Fruit fly (Drosophila melanogaster) whole organism, embryonic: ENCODE results near the gene mthl14.

Source experiments
- Asciz ChIP-seq: fragments of 200-800 bp; sonication (Bioruptor generic); optimal IDR thresholded peaks from 2 replicates; lab custom pipeline; 2017; ENCODE audit warnings: missing biosample characterization, mild to moderate bottlenecking, missing genetic modification characterization, missing genetic modification reagents
- B-H1 ChIP-seq: fragments of 200-800 bp; sonication (Bioruptor generic); IDR thresholded peaks from 3 replicates; pipeline ENCODE4 v1.3.6; 2022; ENCODE audit warnings: missing biosample characterization, missing genetic modification characterization
- Bgb ChIP-seq: fragments of 200-800 bp; sonication (Bioruptor generic); IDR thresholded peaks from 2 replicates; pipeline ENCODE4 v1.3.6; 2022; ENCODE audit warnings: missing biosample characterization, missing genetic modification characterization; ENCODE audit not compliant: partially characterized antibody
- CG10654 ChIP-seq: fragments of 200-800 bp; sonication (Bioruptor generic); optimal IDR thresholded peaks from 2 replicates; lab custom pipeline; 2016; ENCODE audit warnings: missing biosample characterization, missing genetic modification characterization
- CG11456 ChIP-seq: fragments of 200-800 bp; sonication (Bioruptor generic); IDR thresholded peaks from 3 replicates; pipeline ENCODE4 v1.3.6; 2022; ENCODE audit warnings: missing biosample characterization, missing genetic modification characterization
- CG13775 ChIP-seq: fragments of 200-800 bp; sonication (Bioruptor generic); optimal IDR thresholded peaks from 3 replicates; lab custom pipeline; 2017; ENCODE audit warnings: missing biosample characterization, mild to moderate bottlenecking, missing genetic modification characterization
- CG1529 ChIP-seq: fragments of 200-800 bp; sonication (Bioruptor generic); optimal IDR thresholded peaks from 3 replicates; lab custom pipeline; 2018; ENCODE audit warnings: missing biosample characterization, missing genetic modification characterization
- CG17359 ChIP-seq: fragments of 200-800 bp; sonication (Bioruptor generic); optimal IDR thresholded peaks from 3 replicates; lab custom pipeline; 2018; ENCODE audit warnings: missing biosample characterization, mild to moderate bottlenecking, missing genetic modification characterization, moderate library complexity
- CG1792 ChIP-seq: fragments of 200-800 bp; sonication (Bioruptor generic); optimal IDR thresholded peaks from 2 replicates; lab custom pipeline; 2016; ENCODE audit warnings: missing biosample characterization, missing genetic modification characterization
- CG18764 ChIP-seq: fragments of 200-800 bp; sonication (Bioruptor generic); optimal IDR thresholded peaks from 3 replicates; lab custom pipeline; 2016; ENCODE audit warnings: missing biosample characterization, missing genetic modification characterization
- CG31441 ChIP-seq: fragments of 200-800 bp; sonication (Bioruptor generic); IDR thresholded peaks from 2 replicates; pipeline ENCODE4 v1.3.6; 2022; ENCODE audit warnings: missing biosample characterization, missing genetic modification characterization
- CG4424 ChIP-seq: fragments of 200-800 bp; sonication (Bioruptor generic); optimal IDR thresholded peaks from 3 replicates; lab custom pipeline; 2016; ENCODE audit warnings: missing biosample characterization, missing genetic modification characterization
- CG6272 ChIP-seq: fragments of 200-800 bp; sonication (Bioruptor generic); IDR thresholded peaks from 2 replicates; pipeline ENCODE4 v1.3.6; 2022; ENCODE audit warnings: missing biosample characterization, missing genetic modification characterization
- CG6813 ChIP-seq: fragments of 200-800 bp; sonication (Bioruptor generic); optimal IDR thresholded peaks from 2 replicates; lab custom pipeline; 2017; ENCODE audit warnings: missing biosample characterization, missing genetic modification characterization, mild to moderate bottlenecking, moderate library complexity, missing genetic modification reagents
- CG7745 ChIP-seq: fragments of 200-800 bp; sonication (Bioruptor generic); optimal IDR thresholded peaks from 2 replicates; lab custom pipeline; 2018; ENCODE audit warnings: missing biosample characterization, mild to moderate bottlenecking, missing genetic modification characterization, moderate library complexity
- CG9727 ChIP-seq: fragments of 200-800 bp; sonication (Bioruptor generic); optimal IDR thresholded peaks from 3 replicates; lab custom pipeline; 2017; ENCODE audit warnings: missing biosample characterization, mild to moderate bottlenecking, missing genetic modification characterization
- CG9797 ChIP-seq: fragments of 200-800 bp; sonication (Bioruptor generic); optimal IDR thresholded peaks from 3 replicates; lab custom pipeline; 2018; ENCODE audit warnings: missing biosample characterization, mild to moderate bottlenecking, missing genetic modification characterization
- CG9817 ChIP-seq: fragments of 200-800 bp; sonication (Bioruptor generic); optimal IDR thresholded peaks from 2 replicates; lab custom pipeline; 2018; ENCODE audit warnings: missing biosample characterization, mild to moderate bottlenecking, missing genetic modification characterization, moderate library complexity
- Chrac-16 ChIP-seq: fragments of 200-800 bp; sonication (Bioruptor generic); optimal IDR thresholded peaks from 3 replicates; lab custom pipeline; 2016; ENCODE audit warnings: missing biosample characterization, missing genetic modification characterization
- Dek ChIP-seq: fragments of 200-800 bp; sonication (Bioruptor generic); optimal IDR thresholded peaks from 3 replicates; lab custom pipeline; 2019; ENCODE audit warnings: missing biosample characterization, mild to moderate bottlenecking, missing genetic modification characterization, moderate library complexity
- ERR ChIP-seq: fragments of 200-800 bp; sonication (Bioruptor generic); optimal IDR thresholded peaks from 2 replicates; lab custom pipeline; 2016; ENCODE audit warnings: missing biosample characterization, missing genetic modification characterization
- Fer1 ChIP-seq: fragments of 200-800 bp; sonication (Bioruptor generic); optimal IDR thresholded peaks from 2 replicates; lab custom pipeline; 2017; ENCODE audit warnings: missing biosample characterization, mild to moderate bottlenecking, missing genetic modification characterization
- Myb ChIP-seq: fragments of 200-800 bp; sonication (Bioruptor generic); optimal IDR thresholded peaks from 2 replicates; lab custom pipeline; 2016; ENCODE audit warnings: missing biosample characterization, missing genetic modification characterization
- NK7.1 ChIP-seq: fragments of 200-800 bp; sonication (Bioruptor generic); optimal IDR thresholded peaks from 3 replicates; lab custom pipeline; 2016; ENCODE audit warnings: missing biosample characterization, missing genetic modification characterization
- Nf-YB ChIP-seq: fragments of 200-800 bp; sonication (Bioruptor generic); optimal IDR thresholded peaks from 3 replicates; lab custom pipeline; 2019; ENCODE audit warnings: missing biosample characterization, mild to moderate bottlenecking, missing genetic modification characterization, moderate library complexity
- NfI ChIP-seq: fragments of 200-800 bp; sonication (Bioruptor generic); optimal IDR thresholded peaks from 3 replicates; lab custom pipeline; 2018; ENCODE audit warnings: missing biosample characterization, mild to moderate bottlenecking, missing genetic modification characterization, moderate library complexity
- Oaz ChIP-seq: fragments of 200-800 bp; sonication (Bioruptor generic); IDR thresholded peaks from 2 replicates; pipeline ENCODE4 v1.3.6; 2022; ENCODE audit warnings: missing biosample characterization, missing genetic modification characterization
- Oli ChIP-seq: fragments of 200-800 bp; sonication (Bioruptor generic); optimal IDR thresholded peaks from 2 replicates; lab custom pipeline; 2018; ENCODE audit warnings: missing biosample characterization, mild to moderate bottlenecking, missing genetic modification characterization, moderate library complexity
- Optix ChIP-seq: fragments of 200-800 bp; sonication (Bioruptor generic); IDR thresholded peaks from 3 replicates; pipeline ENCODE4 v1.3.6; 2022; ENCODE audit warnings: missing biosample characterization, missing genetic modification characterization
- Poxn ChIP-seq: fragments of 200-800 bp; sonication (Bioruptor generic); IDR thresholded peaks from 2 replicates; pipeline ENCODE4 v1.3.6; 2022; ENCODE audit warnings: missing biosample characterization, missing genetic modification characterization
- Ravus ChIP-seq: fragments of 200-800 bp; sonication (Bioruptor generic); IDR thresholded peaks from 2 replicates; pipeline ENCODE4 v1.3.6; 2022; ENCODE audit warnings: missing biosample characterization, missing genetic modification characterization
- Side ChIP-seq: fragments of 200-800 bp; sonication (Bioruptor generic); optimal IDR thresholded peaks from 2 replicates; lab custom pipeline; 2016; ENCODE audit warnings: missing biosample characterization, missing genetic modification characterization
- ac ChIP-seq: fragments of 200-800 bp; sonication (Bioruptor generic); optimal IDR thresholded peaks from 3 replicates; lab custom pipeline; 2017; ENCODE audit warnings: missing biosample characterization, mild to moderate bottlenecking, missing genetic modification characterization
- al ChIP-seq: fragments of 200-800 bp; sonication (Bioruptor generic); IDR thresholded peaks from 2 replicates; pipeline ENCODE4 v1.3.6; 2022; ENCODE audit warnings: missing biosample characterization, missing genetic modification characterization
- bowl ChIP-seq: fragments of 200-800 bp; sonication (Bioruptor generic); IDR thresholded peaks from 2 replicates; pipeline ENCODE4 v1.3.6; 2022; ENCODE audit warnings: missing biosample characterization, missing genetic modification characterization
- chinmo ChIP-seq: fragments of 200-800 bp; sonication (Bioruptor generic); IDR thresholded peaks from 4 replicates; pipeline ENCODE4 v1.3.6; 2022; ENCODE audit warnings: missing biosample characterization, missing genetic modification characterization; ENCODE audit not compliant: partially characterized antibody
- fru ChIP-seq: fragments of >200 bp; optimal IDR thresholded peaks from 2 replicates; lab custom pipeline; 2017
- ham ChIP-seq: fragments of 200-800 bp; sonication (Bioruptor generic); IDR thresholded peaks from 2 replicates; pipeline ENCODE4 v1.3.6; 2022; ENCODE audit warnings: missing biosample characterization, missing genetic modification characterization
- hbn ChIP-seq: fragments of 200-800 bp; sonication (Bioruptor generic); IDR thresholded peaks from 2 replicates; pipeline ENCODE4 v1.3.6; 2022; ENCODE audit warnings: missing biosample characterization, missing genetic modification characterization; ENCODE audit not compliant: partially characterized antibody
- knrl ChIP-seq: fragments of 200-800 bp; sonication (Bioruptor generic); IDR thresholded peaks from 3 replicates; pipeline ENCODE4 v1.3.6; 2022; ENCODE audit warnings: missing biosample characterization, missing genetic modification characterization; ENCODE audit not compliant: partially characterized antibody
- lov ChIP-seq, 2 experiments: fragments of 200-800 bp in 1 of 2; fragments of >200 bp in 1 of 2; sonication (Bioruptor generic) in 1 of 2; IDR thresholded peaks in 1 of 2; optimal IDR thresholded peaks in 1 of 2; 2 replicates in 1 of 2; 3 replicates in 1 of 2; pipeline versions ENCODE4 v1.3.6 to Lab custom; 2017 to 2022; ENCODE audit warnings: missing biosample characterization in 1 of 2, missing genetic modification characterization in 1 of 2
- nerfin-2 ChIP-seq: fragments of 200-800 bp; sonication (Bioruptor generic); IDR thresholded peaks from 2 replicates; pipeline ENCODE4 v1.3.6; 2022; ENCODE audit warnings: missing biosample characterization, missing genetic modification characterization; ENCODE audit not compliant: partially characterized antibody
- otp ChIP-seq: fragments of 200-800 bp; sonication (Bioruptor generic); IDR thresholded peaks from 3 replicates; pipeline ENCODE4, ENCODE4 v1.3.6; 2022; ENCODE audit warnings: missing biosample characterization, missing genetic modification characterization
- prd ChIP-seq, 3 experiments: fragments of >200 bp in 2 of 3; fragments of 200-800 bp in 1 of 3; sonication (Bioruptor generic) in 1 of 3; optimal IDR thresholded peaks in 2 of 3; IDR thresholded peaks in 1 of 3; 2 replicates in 2 of 3; 3 replicates in 1 of 3; pipeline versions ENCODE4 v1.3.6 to Lab custom; 2017 to 2022; ENCODE audit warnings: missing biosample characterization in 1 of 3, missing genetic modification characterization in 1 of 3
- salm ChIP-seq: fragments of 200-800 bp; sonication (Bioruptor generic); optimal IDR thresholded peaks from 2 replicates; lab custom pipeline; 2018; ENCODE audit warnings: missing biosample characterization, mild to moderate bottlenecking, missing genetic modification characterization
- sisA ChIP-seq: fragments of 200-800 bp; sonication (Bioruptor generic); IDR thresholded peaks from 2 replicates; pipeline ENCODE4 v1.3.6; 2022; ENCODE audit warnings: missing biosample characterization, missing genetic modification characterization
- sna ChIP-seq: fragments of 200-800 bp; sonication (Bioruptor generic); IDR thresholded peaks from 2 replicates; pipeline ENCODE4 v1.3.6; 2022; ENCODE audit warnings: missing biosample characterization, missing genetic modification characterization; ENCODE audit not compliant: partially characterized antibody
- ssp ChIP-seq: fragments of 200-800 bp; sonication (Bioruptor generic); IDR thresholded peaks from 2 replicates; pipeline ENCODE4 v1.3.6; 2022; ENCODE audit warnings: missing biosample characterization, missing genetic modification characterization
- zen ChIP-seq: fragments of 200-800 bp; sonication (Bioruptor generic); optimal IDR thresholded peaks from 3 replicates; lab custom pipeline; 2018; ENCODE audit warnings: missing biosample characterization, mild to moderate bottlenecking, missing genetic modification characterization, moderate library complexity

mthl14 gene

dm6 chr3L:205723-206284 lies 41.5 kb upstream of the mthl14 start, which contains the start of the genes Gk1 and CG13876 (continued):
- TF ChIP-seq knrl (GFP tag; lab: Robert Waterston, UW) = no peak; the same call in 2 of the 3 replicates
- peak; percentile 93 for TF ChIP-seq Asciz (GFP tag; lab: Kevin White, UChicago)
- TF ChIP-seq nerfin-2 (GFP tag; lab: Robert Waterston, UW) = no peak
- peak; percentile 72; the same call in 2 of the 3 replicates for TF ChIP-seq Optix (GFP tag; lab: Robert Waterston, UW)
- TF ChIP-seq CG9817 (tag; lab: Kevin White, UChicago) = peak; percentile 94
- peak; percentile 82; the same call in 2 of the 3 replicates for TF ChIP-seq CG11456 (GFP tag; lab: Robert Waterston, UW)
- no peak for TF ChIP-seq prd (optimal IDR thresholded peaks at IDR 0.05; lab: Kevin White, UChicago)
- TF ChIP-seq prd (GFP tag; IDR thresholded peaks at IDR 0.05; lab: Robert Waterston, UW) = peak; percentile 93
- no peak; the same call in 1 of the 2 replicates for TF ChIP-seq CG31441 (GFP tag; lab: Robert Waterston, UW)
- TF ChIP-seq Oli (tag; lab: Kevin White, UChicago) = peak; percentile 93
- peak; percentile 90 for TF ChIP-seq Chrac-16 (GFP tag; lab: Kevin White, UChicago)
- no peak for TF ChIP-seq fru
- peak; percentile 95 for TF ChIP-seq CG6813 (GFP tag; lab: Kevin White, UChicago)
- TF ChIP-seq bowl (GFP tag; lab: Robert Waterston, UW) = peak; percentile 85
- TF ChIP-seq otp = peak; percentile 87
- TF ChIP-seq Fer1 (GFP tag; lab: Kevin White, UChicago) = peak; percentile 98
- TF ChIP-seq CG9797 (GFP tag; lab: Kevin White, UChicago) = peak; percentile 24
- TF ChIP-seq Poxn (GFP tag; lab: Robert Waterston, UW) = peak; percentile 64; the same call in 1 of the 2 replicates
- peak; percentile 96 for TF ChIP-seq CG17359
- peak; percentile 85 for TF ChIP-seq CG18764 (GFP tag; lab: Kevin White, UChicago)
- peak; percentile 93 for TF ChIP-seq NfI (GFP tag; lab: Kevin White, UChicago)
- TF ChIP-seq NK7.1 (GFP tag; lab: Kevin White, UChicago) = no peak
- TF ChIP-seq Ravus = peak; percentile 77
- TF ChIP-seq hbn = no peak
- peak; percentile 89 for TF ChIP-seq al (GFP tag; lab: Robert Waterston, UW)
- peak; percentile 70 for TF ChIP-seq CG7745
- TF ChIP-seq CG6272 = peak; percentile 67
- peak; percentile 97 for TF ChIP-seq Dek (tag; lab: Kevin White, UChicago)
- TF ChIP-seq ham (GFP tag; lab: Robert Waterston, UW) = peak; percentile 71; the same call in 1 of the 2 replicates
- no peak for TF ChIP-seq ERR (GFP tag; lab: Kevin White, UChicago)
- peak; percentile 96 for TF ChIP-seq salm (tag; lab: Kevin White, UChicago)
- TF ChIP-seq CG4424 (GFP tag; lab: Kevin White, UChicago) = peak; percentile 91
- TF ChIP-seq chinmo (GFP tag; lab: Robert Waterston, UW) = no peak
- no peak for TF ChIP-seq sna (GFP tag; lab: Robert Waterston, UW)
- no peak for TF ChIP-seq CG1792 (GFP tag; lab: Kevin White, UChicago)
- peak; percentile 85 for TF ChIP-seq Nf-YB (GFP tag; lab: Kevin White, UChicago)
- peak; percentile 97 for TF ChIP-seq CG9727 (GFP tag; lab: Kevin White, UChicago)
- peak; percentile 81 for TF ChIP-seq sisA (GFP tag; lab: Robert Waterston, UW)
- no peak for TF ChIP-seq Bgb
- TF ChIP-seq lov (optimal IDR thresholded peaks at IDR 0.05; lab: Kevin White, UChicago) = no peak
- peak; percentile 91 for TF ChIP-seq lov (GFP tag; IDR thresholded peaks at IDR 0.05; lab: Robert Waterston, UW)
- TF ChIP-seq CG13775 (GFP tag; lab: Kevin White, UChicago) = peak; percentile 93
- TF ChIP-seq B-H1 (GFP tag; lab: Robert Waterston, UW) = peak; percentile 87
- TF ChIP-seq ssp (GFP tag; lab: Robert Waterston, UW) = peak; percentile 78
- peak; percentile 91 for TF ChIP-seq Oaz (GFP tag; lab: Robert Waterston, UW)
- TF ChIP-seq Myb (GFP tag; lab: Kevin White, UChicago) = peak; percentile 34
- peak; percentile 97 for TF ChIP-seq zen (tag; lab: Kevin White, UChicago)
- peak; percentile 45 for TF ChIP-seq Side (GFP tag; lab: Kevin White, UChicago)
- TF ChIP-seq CG1529 (GFP tag; lab: Kevin White, UChicago) = no peak
- TF ChIP-seq ac (GFP tag; lab: Kevin White, UChicago) = peak; percentile 76
- TF ChIP-seq CG10654 (GFP tag; lab: Kevin White, UChicago) = peak; percentile 90
